Worm (Caenorhabditis elegans) whole organism, late embryonic: Measurements from ENCODE around the gene nhr-100.
"Not testable (repeated sequence)": the region's sequence is repeated elsewhere in the genome, so short reads cannot be mapped to it uniquely, and the experiment has no call there.

Experiments used
- F13H6.1 ChIP-seq: sonication (generic microtip); optimal IDR thresholded peaks from 2 replicates; lab custom pipeline; 2016; ENCODE audit warnings: missing genetic modification characterization, missing compliant biosample characterization
- ceh-34 ChIP-seq: sonication (generic microtip); optimal IDR thresholded peaks from 2 replicates; lab custom pipeline; 2016; ENCODE audit warnings: mild to moderate bottlenecking, missing genetic modification characterization, missing compliant biosample characterization
- ceh-9 ChIP-seq: sonication (generic microtip); optimal IDR thresholded peaks from 2 replicates; lab custom pipeline; 2016; ENCODE audit warnings: mild to moderate bottlenecking, missing genetic modification characterization, inconsistent platforms, missing compliant biosample characterization
- nhr-11 ChIP-seq: fragments of 150-350 bp; optimal IDR thresholded peaks from 2 replicates; lab custom pipeline; 2014; ENCODE audit warnings: missing biosample characterization, missing genetic modification characterization
- ref-2 ChIP-seq: sonication (generic microtip); optimal IDR thresholded peaks from 2 replicates; lab custom pipeline; 2016; ENCODE audit warnings: missing genetic modification characterization, missing compliant biosample characterization
- tbx-2 ChIP-seq: sonication (generic microtip); optimal IDR thresholded peaks from 2 replicates; lab custom pipeline; 2016; ENCODE audit warnings: missing genetic modification characterization, missing compliant biosample characterization
- unc-42 ChIP-seq: sonication (generic microtip); optimal IDR thresholded peaks from 2 replicates; lab custom pipeline; 2016; ENCODE audit warnings: missing genotype, missing genetic modification characterization, missing compliant biosample characterization

- not testable (repeated sequence) for TF ChIP-seq ceh-34 (tag; lab: Kevin White, UChicago); nhr-11 (tag; lab: Kevin White, UChicago); unc-42 (tag; lab: Kevin White, UChicago); tbx-2 (tag; lab: Kevin White, UChicago); F13H6.1 (tag; lab: Kevin White, UChicago); ceh-9; ref-2
These were observed 38.6 kb downstream of the nhr-100 start, which contains the start of gene msp-79 for ce11 chrIV:9767054-9767453.
